Worm (Caenorhabditis elegans) whole organism, L4/young adult: ENCODE data around the gene Y41D4B.14.

Experiments used
- W03F9.2 ChIP-seq: fragments of 150-350 bp; optimal IDR thresholded peaks from 2 replicates; lab custom pipeline; 2014; ENCODE audit warnings: missing biosample characterization, missing genetic modification characterization
- dao-5 ChIP-seq: sonication (generic microtip); optimal IDR thresholded peaks from 2 replicates; lab custom pipeline; 2016; ENCODE audit warnings: missing genotype, missing genetic modification characterization, moderate library complexity, missing compliant biosample characterization

DNA sequence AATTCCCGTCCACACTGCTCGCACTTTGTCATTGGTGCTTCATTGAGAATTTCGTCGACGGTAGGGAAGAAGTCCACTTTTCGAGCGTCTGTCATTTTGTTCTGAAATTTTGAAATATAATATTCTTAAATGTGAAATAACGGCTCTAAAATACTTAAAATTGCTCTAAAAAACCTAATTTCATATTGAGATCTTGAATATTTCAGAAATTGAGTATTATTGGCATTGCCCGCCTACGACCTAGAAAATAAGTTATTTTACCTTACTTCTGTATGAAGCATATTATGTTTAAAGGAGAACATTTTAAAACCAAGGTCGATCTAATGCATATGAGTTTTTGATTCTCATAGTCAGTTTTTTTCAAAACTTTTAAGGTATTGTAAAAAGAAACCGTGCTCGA is 26.7 kb upstream of the Y41D4B.14 start, which contains the start of gene C34H4.5:
- TF ChIP-seq dao-5 (tag; lab: Kevin White, UChicago) (no peak), W03F9.2 (tag; lab: Kevin White, UChicago) (no peak)
